Worm (Caenorhabditis elegans): Measurements from ENCODE around the gene K11D12.11.
A peak's percentile ranks its signal among the peaks of the same experiment; 100 is the strongest.

K11D12.11 gene

ce11 chrV:5000406-5000805, 39.0 kb downstream of the K11D12.11 start, which contains the start of gene ugt-7:
ugt-7 (minus strand) TSS chrV:5000566.
- TF ChIP-seq unc-3 (GFP tag; conservative IDR thresholded peaks at IDR 0.05) (no peak), unc-3 (tag; optimal IDR thresholded peaks at IDR 0.05) (no peak), npax-4 (tag; optimal IDR thresholded peaks at IDR 0.05) (no peak), ceh-18 (tag; optimal IDR thresholded peaks at IDR 0.05) (no peak), elt-2 (tag; optimal IDR thresholded peaks at IDR 0.05) (peak; percentile 11)

- TF ChIP-seq sox-2 (GFP tag; IDR thresholded peaks at IDR 0.05) (no peak), pax-1 (tag; optimal IDR thresholded peaks at IDR 0.05) (no peak), F13H6.1 (tag; optimal IDR thresholded peaks at IDR 0.05) (no peak), ceh-18 (tag; optimal IDR thresholded peaks at IDR 0.05) (no peak), ceh-2 (tag; optimal IDR thresholded peaks at IDR 0.05) (no peak), npax-4 (tag; optimal IDR thresholded peaks at IDR 0.05) (no peak), lin-11 (tag; optimal IDR thresholded peaks at IDR 0.05) (no peak), hlh-13 (GFP tag; optimal IDR thresholded peaks at IDR 0.05) (no peak), hlh-30 (tag; optimal IDR thresholded peaks at IDR 0.05; ENCODE audit: insufficient read depth) (no peak), unc-86 (tag; optimal IDR thresholded peaks at IDR 0.05) (no peak), odd-2 (tag; optimal IDR thresholded peaks at IDR 0.05) (no peak), pag-3 (tag; optimal IDR thresholded peaks at IDR 0.05; ENCODE audit: borderline replicate concordance) (no peak), ama-1 (optimal IDR thresholded peaks at IDR 0.05) (no peak), ceh-45 (GFP tag; IDR thresholded peaks at IDR 0.05) (no peak), tbx-2 (tag; optimal IDR thresholded peaks at IDR 0.05) (no peak), ceh-6 (GFP tag; optimal IDR thresholded peaks at IDR 0.05) (no peak)
Observed at ce11 chrV:4995155-4995554, 44.2 kb downstream of the K11D12.11 start, which contains the start of gene ncx-9. ncx-9 (minus strand) TSS chrV:4995255.

- TF ChIP-seq ceh-14 (tag; optimal IDR thresholded peaks at IDR 0.05) = no peak
- TF ChIP-seq zip-5 (tag; optimal IDR thresholded peaks at IDR 0.05) = no peak
- no peak for TF ChIP-seq ets-4 (tag; optimal IDR thresholded peaks at IDR 0.05)
- no peak for TF ChIP-seq syd-9 (tag; optimal IDR thresholded peaks at IDR 0.05)
- TF ChIP-seq pqm-1 (tag; optimal IDR thresholded peaks at IDR 0.05) = no peak
Observed at ce11 chrV:4987097-4987496, 52.3 kb downstream of the K11D12.11 start, which contains the start of gene ncx-8. ncx-8 (minus strand) TSS chrV:4987197.
